Fruit fly (Drosophila melanogaster): ENCODE results near the gene CG43317.

CG43317 gene

dm6 chr3R:15806341-15806740, 27.9 kb downstream of the CG43317 start (continued):
- TF ChIP-seq CG11294 (GFP tag; IDR thresholded peaks at IDR 0.05), result no peak
- no peak for TF ChIP-seq Ets96B (tag; optimal IDR thresholded peaks at IDR 0.05)
- peak; percentile 45 for TF ChIP-seq topi (GFP tag; optimal IDR thresholded peaks at IDR 0.05)
- TF ChIP-seq CG11762 (GFP tag; optimal IDR thresholded peaks at IDR 0.05; ENCODE audit: insufficient read depth), result no peak
- TF ChIP-seq CG10669 (GFP tag; optimal IDR thresholded peaks at IDR 0.05), result no peak
- TF ChIP-seq CG31627 (GFP tag; optimal IDR thresholded peaks at IDR 0.05), result no peak
- no peak for TF ChIP-seq pdm3 (GFP tag; optimal IDR thresholded peaks at IDR 0.05)
- TF ChIP-seq Ets21C (GFP tag; optimal IDR thresholded peaks at IDR 0.05), result no peak
- TF ChIP-seq CG1621 (tag; optimal IDR thresholded peaks at IDR 0.05), result no peak
- no peak for TF ChIP-seq dsx (GFP tag; optimal IDR thresholded peaks at IDR 0.05; ENCODE audit: poor library complexity, severe bottlenecking)
- peak; percentile 2 for TF ChIP-seq Lpt (GFP tag; optimal IDR thresholded peaks at IDR 0.05)
- no peak for TF ChIP-seq Gug (GFP tag; IDR thresholded peaks at IDR 0.05)
- peak; percentile 86 for TF ChIP-seq Eip78C (GFP tag)
- no peak for TF ChIP-seq Smox (GFP tag; optimal IDR thresholded peaks at IDR 0.05)
- TF ChIP-seq Hr38 (GFP tag; optimal IDR thresholded peaks at IDR 0.05), result no peak
- no peak for TF ChIP-seq CG6854 (GFP tag; optimal IDR thresholded peaks at IDR 0.05)
- 0 out of 2 replicates have a peak, but pooled peaks have one; percentile 26 for TF ChIP-seq CG15336 (GFP tag; IDR thresholded peaks at IDR 0.05)
- no peak for TF ChIP-seq fd85E (GFP tag; optimal IDR thresholded peaks at IDR 0.05)
- TF ChIP-seq lz (GFP tag; optimal IDR thresholded peaks at IDR 0.05), result peak; percentile 26
- peak in 1 of 2 experiments; percentile 34 for TF ChIP-seq salr (GFP tag; optimal IDR thresholded peaks at IDR 0.05)
- no peak for TF ChIP-seq CG10631 (GFP tag; optimal IDR thresholded peaks at IDR 0.05)
- TF ChIP-seq fd59A (GFP tag; optimal IDR thresholded peaks at IDR 0.05), result no peak
- TF ChIP-seq CG3032 (tag; optimal IDR thresholded peaks at IDR 0.05), result no peak
- no peak for TF ChIP-seq Sox15 (GFP tag; optimal IDR thresholded peaks at IDR 0.05)
- no peak for TF ChIP-seq CG11902 (GFP tag; optimal IDR thresholded peaks at IDR 0.05)
- no peak for TF ChIP-seq CG6163 (GFP tag; IDR thresholded peaks at IDR 0.05)
- TF ChIP-seq spab (GFP tag; optimal IDR thresholded peaks at IDR 0.05), result no peak

dm6 chr3R:15804678-15805077, 29.5 kb downstream of the CG43317 start:
- TF ChIP-seq acj6 (GFP tag; optimal IDR thresholded peaks at IDR 0.05) (no peak), dsx (GFP tag; optimal IDR thresholded peaks at IDR 0.05; ENCODE audit: poor library complexity, severe bottlenecking) (peak; percentile 96)

DNA sequence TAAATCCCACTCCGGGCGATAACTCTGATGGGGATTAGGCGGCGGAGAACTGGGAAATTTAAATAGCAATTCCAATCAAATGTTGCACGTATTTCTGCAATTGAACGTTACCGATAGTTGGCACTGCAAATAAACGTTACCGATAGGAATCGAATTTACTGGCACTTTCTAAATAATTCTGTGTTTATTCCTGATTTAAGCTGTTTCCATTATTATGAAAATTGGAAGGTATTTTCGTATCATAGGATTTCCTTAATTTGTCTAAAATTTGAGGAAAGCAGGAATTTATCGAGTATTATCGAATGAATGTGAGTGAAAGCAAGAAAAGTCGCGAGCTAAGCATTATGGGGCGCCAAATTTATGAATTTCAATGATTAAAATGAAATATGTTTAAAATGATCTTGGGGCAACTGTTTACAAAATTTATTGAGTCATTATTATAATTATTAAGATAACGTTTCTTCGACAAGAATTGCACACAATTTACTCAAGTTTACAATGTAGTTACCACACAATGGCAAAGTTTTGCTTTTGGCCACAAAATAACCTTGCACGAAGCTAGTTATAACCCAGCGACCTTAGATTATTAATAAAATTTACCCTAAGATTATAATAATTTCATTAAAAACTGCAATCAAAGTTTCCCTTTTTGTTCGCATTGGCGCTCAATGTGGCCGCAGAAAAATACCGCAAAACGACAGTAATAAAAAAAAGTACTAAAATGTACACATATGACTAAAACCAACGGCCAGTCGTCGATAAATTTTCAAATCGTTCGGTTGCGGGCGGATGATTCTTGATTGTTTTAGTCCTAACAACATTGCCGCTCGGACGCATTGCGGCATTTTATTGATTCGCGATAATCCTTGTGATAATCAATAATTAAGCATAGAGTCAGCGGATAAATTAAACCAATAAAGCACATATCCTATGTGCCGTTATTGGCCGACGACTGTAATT, 30.4 kb downstream of the CG43317 start, which contains the start of gene alpha-Man-IIb:
alpha-Man-IIb (plus strand) TSS at position 747 of the 960 bp plus-strand sequence.
- TF ChIP-seq topi (GFP tag; optimal IDR thresholded peaks at IDR 0.05) (no peak), cyc (GFP tag; optimal IDR thresholded peaks at IDR 0.05) (peak; percentile 12), CG15336 (GFP tag; IDR thresholded peaks at IDR 0.05) (no peak), CG11294 (GFP tag; IDR thresholded peaks at IDR 0.05) (no peak), CG6854 (GFP tag; optimal IDR thresholded peaks at IDR 0.05) (peak; percentile 52), CG11902 (GFP tag; optimal IDR thresholded peaks at IDR 0.05) (no peak), dac (GFP tag; optimal IDR thresholded peaks at IDR 0.05) (no peak), fd59A (GFP tag; optimal IDR thresholded peaks at IDR 0.05) (no peak), CG6792 (GFP tag; optimal IDR thresholded peaks at IDR 0.05) (no peak), CG4318 (GFP tag; optimal IDR thresholded peaks at IDR 0.05) (no peak), fd85E (GFP tag; optimal IDR thresholded peaks at IDR 0.05) (no peak), fkh (GFP tag; optimal IDR thresholded peaks at IDR 0.05) (peak; percentile 98), CG9139 (GFP tag; optimal IDR thresholded peaks at IDR 0.05) (no peak), pdm3 (GFP tag; optimal IDR thresholded peaks at IDR 0.05) (no peak), CG34406 (GFP tag; optimal IDR thresholded peaks at IDR 0.05) (no peak), CG7368 (GFP tag; optimal IDR thresholded peaks at IDR 0.05) (no peak), vri (GFP tag; optimal IDR thresholded peaks at IDR 0.05) (no peak), CG8319 (GFP tag; optimal IDR thresholded peaks at IDR 0.05) (no peak), Blimp-1 (GFP tag; optimal IDR thresholded peaks at IDR 0.05) (no peak), Hr4 (GFP tag; optimal IDR thresholded peaks at IDR 0.05) (no peak), CG3032 (tag; optimal IDR thresholded peaks at IDR 0.05) (peak; percentile 59), lz (GFP tag; optimal IDR thresholded peaks at IDR 0.05) (peak; percentile 5), OdsH (GFP tag; optimal IDR thresholded peaks at IDR 0.05) (no peak), Eip78C (GFP tag) (peak; percentile 74), Ets96B (tag; optimal IDR thresholded peaks at IDR 0.05) (no peak), Gug (GFP tag; IDR thresholded peaks at IDR 0.05) (no peak), Ets21C (GFP tag; optimal IDR thresholded peaks at IDR 0.05) (no peak), Hr38 (GFP tag; optimal IDR thresholded peaks at IDR 0.05) (no peak), Eip93F (GFP tag; optimal IDR thresholded peaks at IDR 0.05) (no peak), CG32006 (GFP tag; optimal IDR thresholded peaks at IDR 0.05) (no peak), Hr39 (GFP tag; optimal IDR thresholded peaks at IDR 0.05) (no peak)

All from whole organism, prepupa.